Worm (Caenorhabditis elegans): ENCODE data around the gene str-207.

DNA sequence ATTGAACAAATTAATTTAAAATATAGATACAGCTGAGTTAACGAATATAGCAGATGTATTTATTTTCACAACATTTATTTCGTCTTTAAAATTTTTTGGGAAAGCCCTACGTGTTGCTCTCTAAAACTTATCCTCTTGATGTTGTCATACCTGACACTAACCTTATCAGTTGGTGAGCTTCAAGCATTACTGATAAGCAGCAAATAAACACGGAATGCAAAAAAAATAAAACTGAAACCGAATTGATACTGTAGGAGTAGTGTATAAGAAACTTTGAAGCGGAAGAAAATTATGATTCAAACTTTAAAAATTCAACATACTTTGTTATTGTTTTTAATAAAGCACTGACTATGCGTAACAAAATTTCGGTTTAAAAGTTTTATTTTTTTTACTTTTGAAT, 16.4 kb upstream of the str-207 start:
- TF ChIP-seq zfp-3 (GFP tag; conservative IDR thresholded peaks at IDR 0.05) = no peak
- no peak for TF ChIP-seq arid-1 (GFP tag; conservative IDR thresholded peaks at IDR 0.05)
- no peak for TF ChIP-seq nhr-11 (tag; optimal IDR thresholded peaks at IDR 0.05)
- TF ChIP-seq skn-1 (tag; optimal IDR thresholded peaks at IDR 0.05) = no peak
